Worm (Caenorhabditis elegans): ENCODE results near the gene C07G3.8.

ce11 chrV:3480346-3480745 lies 21.6 kb downstream of the C07G3.8 start, which contains the start of gene srbc-30:
- TF ChIP-seq nhr-6 (tag; optimal IDR thresholded peaks at IDR 0.05) (no peak), T20F7.1 (GFP tag; optimal IDR thresholded peaks at IDR 0.05) (no peak), lin-15B (tag; optimal IDR thresholded peaks at IDR 0.05) (no peak), aly-2 (tag; optimal IDR thresholded peaks at IDR 0.05) (no peak), pqm-1 (tag; optimal IDR thresholded peaks at IDR 0.05) (no peak), nhr-42 (GFP tag; IDR thresholded peaks at IDR 0.05) (no peak), ZK546.5 (tag; optimal IDR thresholded peaks at IDR 0.05) (no peak), pha-4 (GFP tag; IDR thresholded peaks at IDR 0.05) (no peak), pha-4 (tag; optimal IDR thresholded peaks at IDR 0.05) (no peak)

Data from whole organism, L4 larva.